Fruit fly (Drosophila melanogaster): ENCODE data around the gene Ptip.

dm6 chr3L:14025736-14026135 is 3.2 kb downstream of the Ptip start:
- TF ChIP-seq CG1233 (GFP tag; optimal IDR thresholded peaks at IDR 0.05) (no peak), CG12299 (tag; optimal IDR thresholded peaks at IDR 0.05) (no peak), gcm2 (GFP tag; optimal IDR thresholded peaks at IDR 0.05) (no peak), CG10366 (GFP tag; IDR thresholded peaks at IDR 0.05) (no peak), Elba2 (GFP tag; optimal IDR thresholded peaks at IDR 0.05) (no peak), fd102C (GFP tag; optimal IDR thresholded peaks at IDR 0.05) (no peak), CG5245 (GFP tag; optimal IDR thresholded peaks at IDR 0.05) (no peak), CG3065 (GFP tag; optimal IDR thresholded peaks at IDR 0.05) (no peak), Sry-β (GFP tag; optimal IDR thresholded peaks at IDR 0.05) (no peak), Oaz (GFP tag; IDR thresholded peaks at IDR 0.05) (no peak)
